Worm (Caenorhabditis elegans): Measurements from ENCODE around the gene glr-2.

The glr-2 gene

DNA sequence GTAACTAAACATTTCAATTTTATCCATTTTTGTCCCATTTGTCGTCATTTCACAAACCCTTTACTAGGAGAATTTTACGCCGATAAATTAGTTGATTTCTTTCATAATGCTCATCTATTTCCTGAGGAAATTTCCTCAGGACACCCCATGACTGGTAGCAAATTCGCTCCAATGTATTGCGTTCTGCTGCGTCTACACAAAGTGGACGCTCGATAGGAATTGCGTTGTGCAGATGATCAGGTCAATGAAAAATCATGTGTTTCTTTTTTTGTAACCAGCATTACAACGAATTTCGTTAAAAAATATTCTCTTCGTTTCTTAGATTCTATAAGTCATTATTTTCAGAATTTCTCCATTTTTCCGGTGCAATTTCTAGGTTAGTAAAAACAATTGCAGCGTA, 37.1 kb upstream of the glr-2 start, which contains the start of gene epg-4:
Gene epg-4 (plus strand): TSS at position 346 of the 400 bp plus-strand sequence.
- TF ChIP-seq hnd-1 (tag; optimal IDR thresholded peaks at IDR 0.05), result no peak
- no peak for TF ChIP-seq tbx-37 (GFP tag; conservative IDR thresholded peaks at IDR 0.05)
- peak; percentile 38 for TF ChIP-seq F13C5.2 (tag; optimal IDR thresholded peaks at IDR 0.05)
- no peak for TF ChIP-seq flt-1 (GFP tag; IDR thresholded peaks at IDR 0.05)
- TF ChIP-seq tra-4 (tag; optimal IDR thresholded peaks at IDR 0.05), result no peak
- TF ChIP-seq sea-1 (GFP tag; conservative IDR thresholded peaks at IDR 0.05), result no peak

DNA sequence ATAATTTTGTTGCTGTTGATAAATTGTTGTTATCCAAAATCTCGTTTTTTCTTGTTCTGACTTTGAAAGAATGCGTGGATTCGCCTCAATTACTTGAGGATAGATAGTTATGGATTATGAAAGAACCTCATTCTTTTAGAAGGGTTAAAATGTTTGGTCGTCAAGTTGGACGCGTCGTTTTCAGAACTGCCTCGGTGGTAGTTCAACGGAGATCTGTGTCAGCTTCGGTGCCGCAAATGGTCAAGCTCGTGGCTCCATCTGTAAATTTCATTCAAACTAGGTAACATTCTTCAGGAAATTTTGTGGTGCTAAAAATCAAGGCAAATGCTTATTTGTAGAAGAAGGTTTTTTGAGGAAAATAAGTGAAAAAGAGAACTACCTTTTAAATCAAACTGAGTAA, 35.9 kb upstream of the glr-2 start, which contains the start of gene ndab-2:
Gene ndab-2 (plus strand): TSS at position 140 of the 400 bp plus-strand sequence.
- no peak for TF ChIP-seq hmg-4 (GFP tag; optimal IDR thresholded peaks at IDR 0.05)
- TF ChIP-seq hnd-1 (tag; optimal IDR thresholded peaks at IDR 0.05), result no peak
- no peak for TF ChIP-seq sea-1 (GFP tag; conservative IDR thresholded peaks at IDR 0.05)
- TF ChIP-seq B0310.2 (tag; optimal IDR thresholded peaks at IDR 0.05), result no peak
- TF ChIP-seq ceh-36 (tag; optimal IDR thresholded peaks at IDR 0.05), result no peak
- no peak for TF ChIP-seq pes-1 (GFP tag; IDR thresholded peaks at IDR 0.05)
- TF ChIP-seq flt-1 (GFP tag; IDR thresholded peaks at IDR 0.05), result no peak
- TF ChIP-seq scrt-1 (GFP tag; IDR thresholded peaks at IDR 0.05), result no peak
- TF ChIP-seq F13C5.2 (tag; optimal IDR thresholded peaks at IDR 0.05), result no peak
- no peak for TF ChIP-seq ceh-13 (GFP tag; optimal IDR thresholded peaks at IDR 0.05)

DNA sequence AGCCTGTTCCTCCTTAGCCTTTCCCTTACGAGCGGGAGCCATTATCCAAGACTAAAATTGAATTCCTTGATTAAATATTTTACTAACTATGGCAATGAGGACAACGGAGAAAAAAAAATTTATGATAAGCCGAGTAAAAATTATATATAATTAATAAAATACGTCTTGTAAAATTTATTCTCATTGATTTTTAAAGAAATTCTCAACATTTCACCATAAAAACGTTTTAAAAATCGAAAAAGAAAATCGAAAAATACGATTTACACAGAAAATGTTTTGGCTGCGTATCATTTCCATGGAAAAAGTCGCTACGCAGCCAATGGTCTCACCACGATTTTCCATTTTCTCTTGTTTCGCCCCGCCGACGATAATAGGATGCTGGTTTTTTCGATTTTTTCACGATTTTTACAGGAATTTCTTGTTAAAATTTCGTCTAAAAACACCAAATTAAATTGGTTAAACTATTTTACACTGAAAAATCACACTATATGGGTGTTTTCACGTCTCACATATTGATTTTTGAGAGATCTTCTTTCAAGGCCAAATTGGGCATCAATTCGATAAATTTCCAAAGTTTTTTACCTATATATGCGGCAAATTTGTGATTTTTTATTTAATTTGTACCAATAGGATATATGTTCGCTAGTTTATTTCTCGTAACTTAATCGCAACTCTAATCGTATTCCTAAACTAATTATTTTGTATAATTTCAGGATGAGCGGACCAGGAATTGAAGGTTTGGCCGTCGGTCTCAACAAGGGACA, 35.0 kb upstream of the glr-2 start, which contains the start of the genes rps-14 and rpl-36:
Gene rps-14 (minus strand): TSS at position 51 of the 764 bp plus-strand sequence.
Gene rpl-36 (plus strand): TSS at position 714 of the 764 bp plus-strand sequence.
- no peak for TF ChIP-seq ceh-36 (tag; optimal IDR thresholded peaks at IDR 0.05)
- no peak for TF ChIP-seq ama-1 (optimal IDR thresholded peaks at IDR 0.05)
- peak; percentile 71 for TF ChIP-seq F13C5.2 (tag; optimal IDR thresholded peaks at IDR 0.05)
- TF ChIP-seq hnd-1 (tag; optimal IDR thresholded peaks at IDR 0.05), result no peak
- no peak for TF ChIP-seq tbx-37 (GFP tag; conservative IDR thresholded peaks at IDR 0.05)

DNA sequence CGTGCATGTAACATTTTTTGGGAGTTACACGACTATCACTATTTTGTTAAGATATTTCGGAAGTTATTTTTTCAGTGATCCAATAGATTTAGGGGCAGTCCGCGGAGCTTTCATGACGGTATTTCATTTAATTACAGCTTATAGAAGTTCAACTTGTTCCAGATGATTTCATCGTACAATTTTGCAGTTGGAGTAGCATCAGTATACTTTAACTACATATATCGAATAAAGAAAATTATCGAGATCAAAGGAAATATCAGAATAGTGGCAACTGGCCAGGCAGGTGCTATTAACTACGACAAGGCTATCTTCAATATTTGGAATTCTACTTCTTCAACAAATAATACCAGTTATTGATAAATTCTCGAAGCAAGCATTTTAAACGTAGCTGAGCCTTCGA, 33.7 kb upstream of the glr-2 start:
- TF ChIP-seq sea-1 (GFP tag; conservative IDR thresholded peaks at IDR 0.05) (no peak), pes-1 (GFP tag; IDR thresholded peaks at IDR 0.05) (no peak), tra-4 (tag; optimal IDR thresholded peaks at IDR 0.05) (no peak)

DNA sequence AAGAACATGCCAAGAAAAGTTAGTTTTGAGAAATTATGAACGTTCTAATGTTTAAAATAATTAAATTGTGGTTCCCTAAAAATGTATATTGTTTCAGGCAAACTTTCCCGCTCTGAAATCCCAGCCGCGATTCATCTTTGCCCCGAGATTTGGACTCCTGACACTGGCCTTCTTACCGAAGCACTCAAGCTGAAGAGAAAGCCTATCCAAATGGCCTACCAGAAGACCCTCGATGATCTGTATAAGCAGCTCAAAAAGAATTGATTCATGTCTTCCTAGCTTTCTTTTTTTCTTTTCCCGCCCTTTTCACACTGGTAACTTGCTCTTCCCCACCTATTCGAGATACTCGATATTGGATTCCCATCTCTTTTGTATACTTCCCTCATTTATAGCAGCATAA, 25.3 kb upstream of the glr-2 start:
- TF ChIP-seq B0310.2 (tag; optimal IDR thresholded peaks at IDR 0.05) (no peak), tbx-37 (GFP tag; conservative IDR thresholded peaks at IDR 0.05) (no peak), F13C5.2 (tag; optimal IDR thresholded peaks at IDR 0.05) (no peak), aly-1 (tag; optimal IDR thresholded peaks at IDR 0.05) (no peak), tra-4 (tag; optimal IDR thresholded peaks at IDR 0.05) (no peak), ceh-36 (tag; optimal IDR thresholded peaks at IDR 0.05) (no peak), sea-1 (GFP tag; conservative IDR thresholded peaks at IDR 0.05) (no peak), hmg-4 (GFP tag; optimal IDR thresholded peaks at IDR 0.05) (no peak), ceh-13 (GFP tag; optimal IDR thresholded peaks at IDR 0.05) (no peak), tbx-11 (GFP tag; IDR thresholded peaks at IDR 0.05) (no peak), ets-7 (tag; optimal IDR thresholded peaks at IDR 0.05) (no peak), ama-1 (optimal IDR thresholded peaks at IDR 0.05) (no peak), scrt-1 (GFP tag; IDR thresholded peaks at IDR 0.05) (no peak), hnd-1 (tag; optimal IDR thresholded peaks at IDR 0.05) (no peak)

DNA sequence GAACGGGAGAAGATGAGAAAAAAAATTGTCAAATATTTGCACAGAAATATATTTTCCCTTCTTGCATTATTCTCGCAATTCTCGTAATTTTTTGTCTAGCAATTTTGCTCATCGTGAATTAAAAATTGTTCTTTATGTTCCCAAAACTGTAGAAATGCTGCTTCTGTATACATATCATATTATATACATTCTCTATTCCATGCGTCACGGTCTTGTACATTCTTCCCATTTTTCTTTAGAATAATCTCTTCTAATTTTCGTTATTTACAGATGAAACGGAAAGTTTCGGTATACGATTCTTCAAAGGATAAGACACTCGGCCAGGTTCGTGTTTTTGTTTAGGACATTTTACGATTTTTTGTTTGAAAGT, 22.8 kb upstream of the glr-2 start, which contains the start of gene acs-4:
Gene acs-4 (plus strand): TSS at position 271 of the 370 bp plus-strand sequence.
- TF ChIP-seq F13C5.2 (tag; optimal IDR thresholded peaks at IDR 0.05) (no peak), flt-1 (GFP tag; IDR thresholded peaks at IDR 0.05) (no peak), ceh-36 (tag; optimal IDR thresholded peaks at IDR 0.05) (no peak), pes-1 (GFP tag; IDR thresholded peaks at IDR 0.05) (no peak), tbx-11 (GFP tag; IDR thresholded peaks at IDR 0.05) (no peak), tbx-37 (GFP tag; conservative IDR thresholded peaks at IDR 0.05) (no peak), sea-1 (GFP tag; conservative IDR thresholded peaks at IDR 0.05) (no peak), scrt-1 (GFP tag; IDR thresholded peaks at IDR 0.05) (no peak)

DNA sequence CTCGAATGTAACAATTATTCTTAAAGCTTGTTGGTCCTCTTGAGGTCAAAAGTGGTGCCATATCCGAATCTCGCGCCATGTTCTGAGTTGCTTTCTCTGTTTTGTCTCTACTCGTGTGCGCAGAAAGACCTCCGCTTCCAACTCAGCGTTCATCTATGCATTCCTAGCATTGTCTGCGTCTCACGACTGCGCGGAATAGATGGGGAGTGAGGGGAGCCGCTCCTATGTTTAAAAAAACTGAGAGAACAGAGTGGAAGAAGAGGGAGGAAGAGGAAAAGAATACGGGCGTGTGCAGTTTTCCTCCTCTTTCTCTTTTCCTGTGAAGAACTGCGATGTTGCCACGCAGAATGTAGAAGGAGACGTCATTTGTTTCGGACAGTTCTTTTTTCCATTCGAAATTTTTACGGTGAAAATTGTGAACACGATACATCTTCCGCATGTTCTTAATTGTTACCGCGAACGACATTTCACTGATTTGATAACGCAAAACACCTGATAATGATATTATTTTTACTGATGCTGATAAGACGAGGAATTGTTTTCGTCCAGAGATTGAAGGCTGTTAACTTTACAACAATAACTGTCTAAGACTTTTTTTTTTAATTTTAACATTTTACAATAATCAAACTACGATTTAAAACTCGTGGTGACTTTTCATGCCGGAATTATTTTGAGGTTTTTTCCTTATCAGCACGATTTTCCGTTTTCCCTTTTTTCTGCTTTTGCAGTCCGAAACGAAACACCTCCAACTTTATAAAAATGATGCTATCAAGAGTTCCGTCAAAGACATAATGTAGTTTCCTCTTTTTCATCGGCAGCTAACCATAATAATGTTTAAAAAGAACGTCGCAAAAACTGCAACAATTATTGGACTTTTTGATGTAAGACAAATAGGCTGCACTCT, 22.2 kb upstream of the glr-2 start:
- TF ChIP-seq ceh-36 (tag; optimal IDR thresholded peaks at IDR 0.05), result no peak
- no peak for TF ChIP-seq tbx-11 (GFP tag; IDR thresholded peaks at IDR 0.05)
- no peak for TF ChIP-seq hmg-4 (GFP tag; optimal IDR thresholded peaks at IDR 0.05)
- no peak for TF ChIP-seq tbx-37 (GFP tag; conservative IDR thresholded peaks at IDR 0.05)
- no peak for TF ChIP-seq hnd-1 (tag; optimal IDR thresholded peaks at IDR 0.05)
- no peak for TF ChIP-seq tra-4 (tag; optimal IDR thresholded peaks at IDR 0.05)
- TF ChIP-seq B0310.2 (tag; optimal IDR thresholded peaks at IDR 0.05), result no peak
- TF ChIP-seq F13C5.2 (tag; optimal IDR thresholded peaks at IDR 0.05), result no peak
- TF ChIP-seq aly-1 (tag; optimal IDR thresholded peaks at IDR 0.05), result no peak
- no peak for TF ChIP-seq flt-1 (GFP tag; IDR thresholded peaks at IDR 0.05)
- no peak for TF ChIP-seq scrt-1 (GFP tag; IDR thresholded peaks at IDR 0.05)
- no peak for TF ChIP-seq hmbx-1 (tag; optimal IDR thresholded peaks at IDR 0.05)
- TF ChIP-seq pes-1 (GFP tag; IDR thresholded peaks at IDR 0.05), result no peak
- no peak for TF ChIP-seq ceh-13 (GFP tag; optimal IDR thresholded peaks at IDR 0.05)
- no peak for TF ChIP-seq ets-7 (tag; optimal IDR thresholded peaks at IDR 0.05)
- no peak for TF ChIP-seq sea-1 (GFP tag; conservative IDR thresholded peaks at IDR 0.05)
- TF ChIP-seq ama-1 (optimal IDR thresholded peaks at IDR 0.05), result no peak

Measured in whole organism, early embryonic.